Worm (Caenorhabditis elegans): ENCODE results near the gene clec-178.

clec-178 gene

DNA sequence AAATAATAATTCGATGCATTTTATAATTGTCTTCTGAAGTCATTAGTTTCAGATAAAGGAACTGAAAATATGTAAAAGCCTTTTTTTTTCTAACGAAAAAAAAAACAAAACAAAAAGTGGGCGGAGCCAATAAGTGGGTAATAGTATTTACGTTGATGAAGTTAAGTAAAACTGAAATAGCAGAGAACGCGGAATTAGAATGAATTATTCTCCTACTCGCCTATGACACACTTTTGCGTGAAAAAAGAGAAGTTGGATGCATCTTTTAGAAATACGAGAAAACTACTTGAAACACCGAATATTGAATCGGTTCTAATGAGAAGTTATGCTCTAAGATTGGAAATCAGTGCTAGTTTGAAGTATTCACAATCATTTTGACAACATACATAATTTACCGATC is 34.1 kb upstream of the clec-178 start, which contains the start of gene srsx-16:
Gene srsx-16 (minus strand): TSS at position 101 of the 400 bp plus-strand sequence.
- no peak for TF ChIP-seq lsy-2 (tag; optimal IDR thresholded peaks at IDR 0.05)
- TF ChIP-seq mep-1 (tag; optimal IDR thresholded peaks at IDR 0.05) = no peak
- no peak for TF ChIP-seq ztf-11 (tag; optimal IDR thresholded peaks at IDR 0.05)
- no peak for TF ChIP-seq nhr-2 (tag; optimal IDR thresholded peaks at IDR 0.05)
- no peak for TF ChIP-seq unc-120 (tag; optimal IDR thresholded peaks at IDR 0.05; ENCODE audit: poor library complexity, severe bottlenecking)

DNA sequence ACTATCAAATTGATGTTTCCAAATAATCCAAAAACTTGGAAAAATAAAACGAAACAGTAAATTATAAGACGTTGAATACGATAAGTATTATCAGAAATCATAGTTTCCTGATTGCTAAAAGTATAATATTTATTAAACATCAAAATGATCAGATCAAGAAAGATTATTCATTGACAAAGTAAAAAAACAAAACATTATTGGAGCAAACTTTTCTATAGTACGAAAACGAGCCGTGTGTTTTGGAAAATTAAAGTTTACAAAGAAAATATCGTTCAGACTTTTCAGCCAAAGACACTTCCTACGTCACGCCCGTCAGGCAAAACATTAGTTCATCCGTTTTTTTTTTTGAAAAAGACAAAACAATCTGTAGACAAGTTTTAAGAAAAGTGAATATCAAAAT is 30.0 kb upstream of the clec-178 start, which contains the start of gene srsx-15:
Gene srsx-15 (minus strand): TSS at position 101 of the 400 bp plus-strand sequence.
- no peak for TF ChIP-seq mls-2 (tag; optimal IDR thresholded peaks at IDR 0.05)
- no peak for TF ChIP-seq snpc-4 (tag; optimal IDR thresholded peaks at IDR 0.05)
- TF ChIP-seq nhr-237 (tag; optimal IDR thresholded peaks at IDR 0.05) = no peak

DNA sequence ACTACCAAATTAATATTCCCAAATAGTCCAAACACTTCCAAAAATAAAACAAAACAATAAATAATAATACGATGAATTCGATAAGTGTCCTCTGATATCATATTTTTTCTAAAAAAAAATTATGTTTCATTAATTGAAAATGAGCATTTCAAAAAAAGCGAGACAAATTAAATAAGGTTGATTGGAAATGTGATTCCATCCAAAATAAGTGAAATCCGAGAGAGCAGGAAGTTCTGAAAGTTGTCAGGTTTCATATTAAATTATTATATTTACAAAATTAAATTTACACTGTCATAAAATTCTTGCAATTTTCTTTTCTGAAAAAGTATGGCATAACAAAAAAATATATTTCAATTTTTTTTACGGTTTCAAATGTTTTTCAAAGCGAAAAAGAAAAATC is 26.7 kb upstream of the clec-178 start, which contains the start of gene srsx-14:
Gene srsx-14 (minus strand): TSS at position 101 of the 400 bp plus-strand sequence.
- TF ChIP-seq ceh-83 (GFP tag; optimal IDR thresholded peaks at IDR 0.05) (no peak), hlh-1 (tag; optimal IDR thresholded peaks at IDR 0.05) (no peak), bed-3 (GFP tag; optimal IDR thresholded peaks at IDR 0.05) (no peak), tbx-8 (GFP tag; optimal IDR thresholded peaks at IDR 0.05) (no peak), nhr-12 (tag; optimal IDR thresholded peaks at IDR 0.05) (no peak), ceh-43 (GFP tag; optimal IDR thresholded peaks at IDR 0.05) (no peak), mab-5 (tag; optimal IDR thresholded peaks at IDR 0.05) (no peak), blmp-1 (tag; optimal IDR thresholded peaks at IDR 0.05) (no peak), unc-62 (GFP tag; optimal IDR thresholded peaks at IDR 0.05) (no peak), lin-32 (GFP tag; optimal IDR thresholded peaks at IDR 0.05) (no peak), drap-1 (GFP tag; optimal IDR thresholded peaks at IDR 0.05) (no peak), ceh-39 (tag; optimal IDR thresholded peaks at IDR 0.05) (no peak), lsy-2 (tag; optimal IDR thresholded peaks at IDR 0.05) (no peak), nhr-76 (tag; optimal IDR thresholded peaks at IDR 0.05) (no peak), nhr-2 (tag; optimal IDR thresholded peaks at IDR 0.05) (no peak), unc-120 (tag; optimal IDR thresholded peaks at IDR 0.05; ENCODE audit: poor library complexity, severe bottlenecking) (no peak), sptf-1 (tag; optimal IDR thresholded peaks at IDR 0.05) (no peak), nhr-28 (tag; optimal IDR thresholded peaks at IDR 0.05) (no peak), flh-1 (GFP tag; optimal IDR thresholded peaks at IDR 0.05) (no peak), lin-13 (tag; optimal IDR thresholded peaks at IDR 0.05) (no peak)

DNA sequence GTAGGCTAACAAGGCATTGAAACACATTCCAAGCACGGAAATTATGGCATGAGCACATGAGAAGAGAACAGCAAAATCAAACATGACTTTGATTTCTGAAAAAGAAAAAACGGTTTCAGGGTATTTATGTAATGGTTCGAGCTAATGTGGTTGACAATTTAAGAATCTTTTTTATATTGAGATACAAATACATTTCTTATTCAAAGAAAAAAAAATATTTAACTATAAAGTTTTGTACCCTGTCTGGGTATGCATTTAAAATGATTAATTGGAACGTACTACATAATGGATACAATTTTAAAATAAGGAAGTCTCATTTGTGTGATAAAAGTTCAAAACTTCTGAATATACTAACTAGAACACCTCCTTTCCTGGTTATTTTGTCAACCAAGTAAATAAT is 23.6 kb upstream of the clec-178 start, which contains the start of gene srd-12:
Gene srd-12 (minus strand): TSS at position 101 of the 400 bp plus-strand sequence.
- TF ChIP-seq bed-3 (GFP tag; optimal IDR thresholded peaks at IDR 0.05) (no peak), unc-39 (tag; optimal IDR thresholded peaks at IDR 0.05) (no peak), lin-13 (tag; optimal IDR thresholded peaks at IDR 0.05) (no peak), snpc-4 (tag; optimal IDR thresholded peaks at IDR 0.05) (no peak), nhr-76 (tag; optimal IDR thresholded peaks at IDR 0.05) (no peak), lsy-2 (tag; optimal IDR thresholded peaks at IDR 0.05) (no peak), flh-1 (GFP tag; optimal IDR thresholded peaks at IDR 0.05) (no peak), ces-1 (GFP tag; optimal IDR thresholded peaks at IDR 0.05) (no peak), mep-1 (tag; optimal IDR thresholded peaks at IDR 0.05) (no peak), sem-2 (GFP tag; optimal IDR thresholded peaks at IDR 0.05) (no peak), unc-62 (GFP tag; optimal IDR thresholded peaks at IDR 0.05) (no peak), drap-1 (GFP tag; optimal IDR thresholded peaks at IDR 0.05) (no peak), ztf-11 (tag; optimal IDR thresholded peaks at IDR 0.05) (no peak), mls-2 (tag; optimal IDR thresholded peaks at IDR 0.05) (no peak), elt-1 (tag; optimal IDR thresholded peaks at IDR 0.05; ENCODE audit: borderline replicate concordance, insufficient read depth) (no peak), lin-32 (GFP tag; optimal IDR thresholded peaks at IDR 0.05) (no peak)

DNA sequence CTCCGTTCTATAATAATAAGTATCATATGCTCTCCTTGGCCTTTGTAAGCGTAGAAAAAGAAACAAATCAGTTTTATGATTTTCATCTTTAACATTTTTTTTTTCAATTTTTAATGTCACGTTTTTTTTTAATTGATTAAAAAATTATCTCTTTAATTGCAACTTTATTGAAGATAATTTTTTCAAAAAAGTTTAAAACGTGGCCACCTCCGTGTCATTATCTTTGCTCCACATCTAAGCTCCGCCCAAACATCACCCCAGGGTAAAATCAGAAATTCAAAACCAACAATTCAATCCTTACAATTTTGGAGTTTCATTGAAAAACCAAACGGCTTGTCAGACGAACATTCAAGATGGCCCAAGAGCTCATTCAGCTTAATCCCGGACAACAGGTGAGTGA is 22.1 kb upstream of the clec-178 start, which contains the start of gene ttbk-8.2:
Gene ttbk-8.2 (plus strand): TSS at position 301 of the 400 bp plus-strand sequence.
- TF ChIP-seq nhr-76 (tag; optimal IDR thresholded peaks at IDR 0.05) (no peak), ham-2 (GFP tag; optimal IDR thresholded peaks at IDR 0.05) (no peak), zip-8 (tag; optimal IDR thresholded peaks at IDR 0.05) (no peak), lin-13 (tag; optimal IDR thresholded peaks at IDR 0.05) (no peak), cnd-1 (tag; optimal IDR thresholded peaks at IDR 0.05) (no peak), blmp-1 (tag; optimal IDR thresholded peaks at IDR 0.05) (no peak), ces-1 (GFP tag; optimal IDR thresholded peaks at IDR 0.05) (no peak)

All from whole organism, mixed stage, embryonic.